Fruit fly (Drosophila melanogaster) whole organism, prepupa: ENCODE measurements around the gene CG33647.

ENCODE experiments used
- CG10669 ChIP-seq: fragments of 200-800 bp; sonication (Bioruptor generic); optimal IDR thresholded peaks from 3 replicates; lab custom pipeline; 2018; ENCODE audit warnings: missing biosample characterization, mild to moderate bottlenecking, missing genetic modification characterization, moderate library complexity
- CG11294 ChIP-seq: fragments of 200-800 bp; sonication (Bioruptor generic); IDR thresholded peaks from 2 replicates; pipeline ENCODE4 v1.3.6; 2022; ENCODE audit warnings: missing biosample characterization, missing genetic modification characterization
- CG11762 ChIP-seq: fragments of 200-800 bp; sonication (Bioruptor generic); optimal IDR thresholded peaks from 3 replicates; lab custom pipeline; 2016; ENCODE audit warnings: missing biosample characterization, missing genetic modification characterization; ENCODE audit not compliant: insufficient read depth
- CG11902 ChIP-seq: fragments of 200-800 bp; sonication (Bioruptor generic); optimal IDR thresholded peaks from 3 replicates; lab custom pipeline; 2016; ENCODE audit warnings: missing biosample characterization, missing genetic modification characterization
- CG15336 ChIP-seq: fragments of 200-800 bp; sonication (Bioruptor generic); IDR thresholded peaks from 2 replicates; pipeline ENCODE4 v1.3.6; 2022; ENCODE audit warnings: missing biosample characterization, missing genetic modification characterization
- CG16779 ChIP-seq: fragments of 200-800 bp; sonication (Bioruptor generic); optimal IDR thresholded peaks from 3 replicates; lab custom pipeline; 2017; ENCODE audit warnings: missing biosample characterization, mild to moderate bottlenecking, missing genetic modification characterization
- CG3032 ChIP-seq: fragments of 200-800 bp; optimal IDR thresholded peaks from 2 replicates; lab custom pipeline; 2019; ENCODE audit warnings: missing biosample characterization, mild to moderate bottlenecking, missing genetic modification characterization, moderate library complexity
- CG31627 ChIP-seq: fragments of 200-800 bp; sonication (Bioruptor generic); optimal IDR thresholded peaks from 3 replicates; lab custom pipeline; 2016; ENCODE audit warnings: missing biosample characterization, missing genetic modification characterization
- CG32006 ChIP-seq: fragments of 200-800 bp; sonication (Bioruptor generic); optimal IDR thresholded peaks from 3 replicates; lab custom pipeline; 2017; ENCODE audit warnings: missing biosample characterization, mild to moderate bottlenecking, missing genetic modification characterization
- CG3919 ChIP-seq: fragments of 200-800 bp; sonication (Bioruptor generic); optimal IDR thresholded peaks from 3 replicates; lab custom pipeline; 2016; ENCODE audit warnings: missing biosample characterization, missing genetic modification characterization
- CG4318 ChIP-seq: fragments of 200-800 bp; sonication (Bioruptor generic); optimal IDR thresholded peaks from 3 replicates; lab custom pipeline; 2017; ENCODE audit warnings: missing biosample characterization, mild to moderate bottlenecking, missing genetic modification characterization
- CG6163 ChIP-seq: fragments of 200-800 bp; sonication (Bioruptor generic); IDR thresholded peaks from 3 replicates; pipeline ENCODE4 v1.3.6; 2022; ENCODE audit warnings: missing biosample characterization, missing genetic modification characterization
- CG6276 ChIP-seq: fragments of 200-800 bp; sonication (Bioruptor generic); optimal IDR thresholded peaks from 2 replicates; lab custom pipeline; 2017; ENCODE audit warnings: missing biosample characterization, mild to moderate bottlenecking, missing genetic modification characterization
- CG6854 ChIP-seq: fragments of 200-800 bp; sonication (Bioruptor generic); optimal IDR thresholded peaks from 2 replicates; lab custom pipeline; 2017; ENCODE audit warnings: missing biosample characterization, mild to moderate bottlenecking, missing genetic modification characterization
- CG7368 ChIP-seq: fragments of 200-800 bp; sonication (Bioruptor generic); optimal IDR thresholded peaks from 3 replicates; lab custom pipeline; 2016; ENCODE audit warnings: missing biosample characterization, missing genetic modification characterization
- CG8119 ChIP-seq: fragments of 200-800 bp; sonication (Bioruptor generic); IDR thresholded peaks from 3 replicates; pipeline ENCODE4 v1.3.6; 2022; ENCODE audit warnings: missing biosample characterization, missing genetic modification characterization
- CG8319 ChIP-seq: fragments of 200-800 bp; sonication (Bioruptor generic); optimal IDR thresholded peaks from 3 replicates; lab custom pipeline; 2016; ENCODE audit warnings: missing biosample characterization, missing genetic modification characterization
- CG8632 ChIP-seq: fragments of 200-800 bp; sonication (Bioruptor generic); optimal IDR thresholded peaks from 3 replicates; lab custom pipeline; 2016; ENCODE audit warnings: missing biosample characterization, missing genetic modification characterization
- CG9139 ChIP-seq: fragments of 200-800 bp; sonication (Bioruptor generic); optimal IDR thresholded peaks from 3 replicates; lab custom pipeline; 2017; ENCODE audit warnings: missing biosample characterization, mild to moderate bottlenecking, missing genetic modification characterization
- Eip75B ChIP-seq: fragments of 200-800 bp; sonication (Bioruptor generic); optimal IDR thresholded peaks from 3 replicates; lab custom pipeline; 2016; ENCODE audit warnings: missing biosample characterization, missing genetic modification characterization
- Eip78C ChIP-seq: fragments of 200-800 bp; sonication (Bioruptor generic); peaks from one replicate; lab custom pipeline; 2016; ENCODE audit warnings: missing biosample characterization, missing genetic modification characterization
- Ets21C ChIP-seq: fragments of 200-800 bp; sonication (Bioruptor generic); optimal IDR thresholded peaks from 3 replicates; lab custom pipeline; 2016; ENCODE audit warnings: missing biosample characterization, missing genetic modification characterization
- Hr38 ChIP-seq: sonication (Bioruptor generic); optimal IDR thresholded peaks from 2 replicates; lab custom pipeline; 2016; ENCODE audit warnings: missing biosample characterization, missing genetic modification characterization
- Lpt ChIP-seq: fragments of 200-800 bp; sonication (Bioruptor generic); optimal IDR thresholded peaks from 3 replicates; lab custom pipeline; 2016; ENCODE audit warnings: missing biosample characterization, missing genetic modification characterization
- Met ChIP-seq: fragments of 200-800 bp; sonication (Bioruptor generic); optimal IDR thresholded peaks from 3 replicates; lab custom pipeline; 2016; ENCODE audit warnings: missing biosample characterization, missing genetic modification characterization
- OdsH ChIP-seq: fragments of 200-800 bp; sonication (Bioruptor generic); optimal IDR thresholded peaks from 3 replicates; lab custom pipeline; 2016; ENCODE audit warnings: missing biosample characterization, missing genetic modification characterization
- Smox ChIP-seq: fragments of 200-800 bp; sonication (Bioruptor generic); optimal IDR thresholded peaks from 3 replicates; lab custom pipeline; 2016; ENCODE audit warnings: missing biosample characterization, missing genetic modification characterization
- Sox102F ChIP-seq: fragments of 200-800 bp; sonication (Bioruptor generic); optimal IDR thresholded peaks from 2 replicates; lab custom pipeline; 2016; ENCODE audit warnings: missing biosample characterization, mild to moderate bottlenecking, missing genetic modification characterization
- Sox15 ChIP-seq: fragments of 200-800 bp; sonication (Bioruptor generic); optimal IDR thresholded peaks from 3 replicates; lab custom pipeline; 2016; ENCODE audit warnings: missing biosample characterization, missing genetic modification characterization
- achi ChIP-seq: fragments of 200-800 bp; sonication (Bioruptor generic); optimal IDR thresholded peaks from 3 replicates; lab custom pipeline; 2016; ENCODE audit warnings: missing biosample characterization, missing genetic modification characterization
- acj6 ChIP-seq: fragments of 200-800 bp; sonication (Bioruptor generic); optimal IDR thresholded peaks from 3 replicates; lab custom pipeline; 2016; ENCODE audit warnings: missing biosample characterization, missing genetic modification characterization
- cyc ChIP-seq: fragments of 200-800 bp; sonication (Bioruptor generic); optimal IDR thresholded peaks from 3 replicates; lab custom pipeline; 2016; ENCODE audit warnings: missing biosample characterization, missing genetic modification characterization
- dac ChIP-seq: fragments of 200-800 bp; sonication (Bioruptor generic); optimal IDR thresholded peaks from 2 replicates; lab custom pipeline; 2017; ENCODE audit warnings: missing biosample characterization, mild to moderate bottlenecking, missing genetic modification characterization
- dsx ChIP-seq: fragments of 200-800 bp; optimal IDR thresholded peaks from 3 replicates; lab custom pipeline; 2019; ENCODE audit warnings: missing biosample characterization, mild to moderate bottlenecking, missing genetic modification characterization, moderate library complexity; ENCODE audit not compliant: poor library complexity, severe bottlenecking
- eg ChIP-seq: fragments of 200-800 bp; sonication (Bioruptor generic); IDR thresholded peaks from 3 replicates; pipeline ENCODE4 v1.3.6; 2022; ENCODE audit warnings: missing biosample characterization, missing genetic modification characterization
- fd59A ChIP-seq: fragments of 200-800 bp; sonication (Bioruptor generic); optimal IDR thresholded peaks from 2 replicates; lab custom pipeline; 2017; ENCODE audit warnings: missing biosample characterization, mild to moderate bottlenecking, missing genetic modification characterization, missing genetic modification reagents
- fd85E ChIP-seq: fragments of 200-800 bp; sonication (Bioruptor generic); optimal IDR thresholded peaks from 3 replicates; lab custom pipeline; 2016; ENCODE audit warnings: missing biosample characterization, missing genetic modification characterization
- lz ChIP-seq: fragments of 200-800 bp; sonication (Bioruptor generic); optimal IDR thresholded peaks from 3 replicates; lab custom pipeline; 2016; ENCODE audit warnings: missing biosample characterization, missing genetic modification characterization
- pdm3 ChIP-seq: fragments of 200-800 bp; sonication (Bioruptor generic); optimal IDR thresholded peaks from 3 replicates; lab custom pipeline; 2016; ENCODE audit warnings: missing biosample characterization, missing genetic modification characterization
- spab ChIP-seq: fragments of 200-800 bp; sonication (Bioruptor generic); optimal IDR thresholded peaks from 2 replicates; lab custom pipeline; 2017; ENCODE audit warnings: missing biosample characterization, mild to moderate bottlenecking, missing genetic modification characterization, missing genetic modification reagents
- ss ChIP-seq, 2 experiments: fragments of 200-800 bp; sonication (Bioruptor generic); optimal IDR thresholded peaks; 2 replicates in 1 of 2; 3 replicates in 1 of 2; lab custom pipeline; 2017 to 2018; ENCODE audit warnings: mild to moderate bottlenecking in 2 of 2, missing biosample characterization in 2 of 2, missing genetic modification characterization in 2 of 2, moderate library complexity in 1 of 2
- svp ChIP-seq: fragments of 200-800 bp; sonication (Bioruptor generic); peaks from one replicate; lab custom pipeline; 2016; ENCODE audit warnings: missing biosample characterization, missing genetic modification characterization
- topi ChIP-seq: fragments of 200-800 bp; sonication (Bioruptor generic); optimal IDR thresholded peaks from 3 replicates; lab custom pipeline; 2016; ENCODE audit warnings: missing biosample characterization, missing genetic modification characterization

CG33647 gene

dm6 chr3L:19260278-19260803, 24.2 kb downstream of the CG33647 start, which contains the start of gene nes (continued):
- peak; percentile 47 for TF ChIP-seq Eip75B (GFP tag; lab: Kevin White, UChicago)
- TF ChIP-seq CG11762: no peak
- no peak for TF ChIP-seq CG7368 (GFP tag; lab: Kevin White, UChicago)
- no peak for TF ChIP-seq spab (GFP tag; lab: Kevin White, UChicago)
- TF ChIP-seq Eip78C (GFP tag; lab: Kevin White, UChicago): peak; percentile 68
- no peak for TF ChIP-seq pdm3
- no peak for TF ChIP-seq CG6276 (GFP tag; lab: Kevin White, UChicago)
- no peak for TF ChIP-seq dsx (GFP tag; lab: Kevin White, UChicago)
- TF ChIP-seq CG31627 (GFP tag; lab: Kevin White, UChicago): peak; percentile 38
- TF ChIP-seq CG10669 (GFP tag; lab: Kevin White, UChicago): no peak
- TF ChIP-seq CG8319 (GFP tag; lab: Kevin White, UChicago): no peak
- no peak for TF ChIP-seq Lpt (GFP tag; lab: Kevin White, UChicago)
- no peak for TF ChIP-seq Sox102F (GFP tag; lab: Kevin White, UChicago)
- no peak for TF ChIP-seq ss (GFP tag; optimal IDR thresholded peaks at IDR 0.05; lab: Kevin White, UChicago)
- TF ChIP-seq Smox (GFP tag; lab: Kevin White, UChicago): no peak
- TF ChIP-seq Sox15 (GFP tag; lab: Kevin White, UChicago): no peak
- no peak for TF ChIP-seq CG9139 (GFP tag; lab: Kevin White, UChicago)
- no peak for TF ChIP-seq Ets21C (GFP tag; lab: Kevin White, UChicago)
- TF ChIP-seq Hr38 (GFP tag; lab: Kevin White, UChicago): no peak
- no peak for TF ChIP-seq CG8119 (GFP tag; lab: Robert Waterston, UW)
- TF ChIP-seq CG6163 (GFP tag; lab: Robert Waterston, UW): peak; percentile 53; the same call in 1 of the 3 replicates
- TF ChIP-seq CG15336 (GFP tag; lab: Robert Waterston, UW): no peak
- TF ChIP-seq CG11294 (GFP tag; lab: Robert Waterston, UW): no peak
- TF ChIP-seq fd85E: no peak
- TF ChIP-seq, all 60 proteins: peak for 12

dm6 chr3L:19261213-19261612, 25.1 kb downstream of the CG33647 start, which contains the start of gene Bet1:
Gene Bet1, plus strand, starts transcription at chr3L:19261394.
- TF ChIP-seq svp: peak; percentile 33
- TF ChIP-seq CG32006 (GFP tag; lab: Kevin White, UChicago): peak; percentile 26
- no peak for TF ChIP-seq topi
- no peak for TF ChIP-seq dac (GFP tag; lab: Kevin White, UChicago)
- TF ChIP-seq CG8632 (GFP tag; lab: Kevin White, UChicago): peak; percentile 3
- TF ChIP-seq Eip78C (GFP tag; lab: Kevin White, UChicago): peak; percentile 31
- peak; percentile 19 for TF ChIP-seq CG3032 (tag; lab: Kevin White, UChicago)
- peak; percentile 1 for TF ChIP-seq achi (GFP tag; lab: Kevin White, UChicago)
- TF ChIP-seq, all 60 proteins: peak for 6

- TF ChIP-seq CG8632 (GFP tag; lab: Kevin White, UChicago): no peak
- peak; percentile 14; the same call in 1 of the 3 replicates for TF ChIP-seq CG6163 (GFP tag; lab: Robert Waterston, UW)
- TF ChIP-seq, all 60 proteins: peak for 1
Measured at dm6 chr3L:19261720-19262119, 25.6 kb downstream of the CG33647 start.

dm6 chr3L:19263480-19264140, 27.4 kb downstream of the CG33647 start, which contains the start of the genes CG42374 and Mettl5:
Gene CG42374, plus strand, starts transcription at chr3L:19263766.
Gene Mettl5, plus strand, starts transcription at chr3L:19263766.
- TF ChIP-seq CG11294 (GFP tag; lab: Robert Waterston, UW) (0 out of 2 replicates have a peak, but pooled peaks have one; percentile 24), CG11902 (GFP tag; lab: Kevin White, UChicago) (no peak), cyc (GFP tag; lab: Kevin White, UChicago) (no peak), lz (peak; percentile 5), CG6276 (GFP tag; lab: Kevin White, UChicago) (peak; percentile 27), eg (peak; percentile 81), spab (GFP tag; lab: Kevin White, UChicago) (no peak), Met (GFP tag; lab: Kevin White, UChicago) (peak; percentile 50), CG6163 (GFP tag; lab: Robert Waterston, UW) (peak; percentile 32; the same call in 1 of the 3 replicates), CG4318 (GFP tag; lab: Kevin White, UChicago) (no peak), Hr38 (GFP tag; lab: Kevin White, UChicago) (no peak), OdsH (peak; percentile 10), CG31627 (GFP tag; lab: Kevin White, UChicago) (no peak), CG3919 (peak; percentile 18), pdm3 (peak; percentile 19), dsx (GFP tag; lab: Kevin White, UChicago) (no peak), CG9139 (GFP tag; lab: Kevin White, UChicago) (no peak), CG7368 (GFP tag; lab: Kevin White, UChicago) (no peak), acj6 (GFP tag; lab: Kevin White, UChicago) (peak; percentile 38), CG16779 (tag; lab: Kevin White, UChicago) (no peak), CG6854 (GFP tag; lab: Kevin White, UChicago) (no peak), CG10669 (GFP tag; lab: Kevin White, UChicago) (peak; percentile 50), fd59A (no peak)
